Fruit fly (Drosophila melanogaster) whole organism, embryonic: ENCODE results near the gene pod1.

Source experiments
- Asciz ChIP-seq: fragments of 200-800 bp; sonication (Bioruptor generic); optimal IDR thresholded peaks from 2 replicates; lab custom pipeline; 2017; ENCODE audit warnings: missing biosample characterization, mild to moderate bottlenecking, missing genetic modification characterization, missing genetic modification reagents
- CG1024 ChIP-seq: fragments of 200-800 bp; sonication (Bioruptor generic); IDR thresholded peaks from 2 replicates; pipeline ENCODE4 v1.3.6; 2022; ENCODE audit warnings: missing biosample characterization, missing genetic modification characterization
- CG10462 ChIP-seq: fragments of 200-800 bp; sonication (Bioruptor generic); optimal IDR thresholded peaks from 2 replicates; lab custom pipeline; 2016; ENCODE audit warnings: missing biosample characterization, missing genetic modification characterization
- CG11560 ChIP-seq: fragments of 200-800 bp; sonication (Bioruptor generic); IDR thresholded peaks from 3 replicates; pipeline ENCODE4 v1.3.6; 2022; ENCODE audit warnings: missing biosample characterization, missing genetic modification characterization
- CG12391 ChIP-seq: fragments of 200-800 bp; sonication (Bioruptor generic); optimal IDR thresholded peaks from 3 replicates; lab custom pipeline; 2018; ENCODE audit warnings: missing biosample characterization, mild to moderate bottlenecking, missing genetic modification characterization, moderate library complexity
- CG12744 ChIP-seq: fragments of 200-800 bp; sonication (Bioruptor generic); optimal IDR thresholded peaks from 2 replicates; lab custom pipeline; 2016; ENCODE audit warnings: missing biosample characterization, missing genetic modification characterization
- CG13123 ChIP-seq: fragments of 200-800 bp; sonication (Bioruptor generic); optimal IDR thresholded peaks from 2 replicates; lab custom pipeline; 2016; ENCODE audit warnings: missing biosample characterization, missing genetic modification characterization
- CG14710 ChIP-seq: fragments of 200-800 bp; sonication (Bioruptor generic); optimal IDR thresholded peaks from 3 replicates; lab custom pipeline; 2019; ENCODE audit warnings: missing biosample characterization, mild to moderate bottlenecking, missing genetic modification characterization, moderate library complexity
- CG14965 ChIP-seq: fragments of 200-800 bp; sonication (Bioruptor generic); optimal IDR thresholded peaks from 2 replicates; lab custom pipeline; 2016; ENCODE audit warnings: missing biosample characterization, missing genetic modification characterization, borderline replicate concordance
- CG17568 ChIP-seq: fragments of 200-800 bp; sonication (Bioruptor generic); optimal IDR thresholded peaks from 2 replicates; lab custom pipeline; 2018; ENCODE audit warnings: missing biosample characterization, mild to moderate bottlenecking, missing genetic modification characterization, moderate library complexity
- CG17802 ChIP-seq: fragments of 200-800 bp; sonication (Bioruptor generic); optimal IDR thresholded peaks from 2 replicates; lab custom pipeline; 2018; ENCODE audit warnings: missing biosample characterization, mild to moderate bottlenecking, missing genetic modification characterization, moderate library complexity
- CG18599 ChIP-seq: fragments of 200-800 bp; sonication (Bioruptor generic); optimal IDR thresholded peaks from 3 replicates; lab custom pipeline; 2017; ENCODE audit warnings: missing biosample characterization, missing genetic modification characterization, mild to moderate bottlenecking, moderate library complexity, missing genetic modification reagents
- CG30431 ChIP-seq: fragments of 200-800 bp; sonication (Bioruptor generic); optimal IDR thresholded peaks from 2 replicates; lab custom pipeline; 2017; ENCODE audit warnings: missing biosample characterization, missing genetic modification characterization
- CG4360 ChIP-seq: fragments of 200-800 bp; sonication (Bioruptor generic); IDR thresholded peaks from 2 replicates; pipeline ENCODE4 v1.3.6; 2022; ENCODE audit warnings: missing biosample characterization, missing genetic modification characterization
- CG7271 ChIP-seq: fragments of 200-800 bp; sonication (Bioruptor generic); optimal IDR thresholded peaks from 2 replicates; lab custom pipeline; 2018; ENCODE audit warnings: missing biosample characterization, mild to moderate bottlenecking, missing genetic modification characterization, moderate library complexity
- CTCF ChIP-seq: fragments of 200-800 bp; sonication (Bioruptor generic); optimal IDR thresholded peaks from 2 replicates; lab custom pipeline; 2017; ENCODE audit warnings: missing biosample characterization, mild to moderate bottlenecking, missing genetic modification characterization, moderate library complexity
- ERR ChIP-seq: fragments of 200-800 bp; sonication (Bioruptor generic); optimal IDR thresholded peaks from 2 replicates; lab custom pipeline; 2016; ENCODE audit warnings: missing biosample characterization, missing genetic modification characterization
- Fer2 ChIP-seq: fragments of 200-800 bp; sonication (Bioruptor generic); optimal IDR thresholded peaks from 2 replicates; lab custom pipeline; 2018; ENCODE audit warnings: missing biosample characterization, mild to moderate bottlenecking, missing genetic modification characterization, moderate library complexity
- Fer3 ChIP-seq: fragments of 200-800 bp; sonication (Bioruptor generic); optimal IDR thresholded peaks from 2 replicates; lab custom pipeline; 2018; ENCODE audit warnings: missing biosample characterization, mild to moderate bottlenecking, missing genetic modification characterization, moderate library complexity
- MBD-R2 ChIP-seq: fragments of 200-800 bp; sonication (Bioruptor generic); IDR thresholded peaks from 2 replicates; pipeline ENCODE4 v1.3.6; 2022; ENCODE audit warnings: missing biosample characterization, missing genetic modification characterization
- Meics ChIP-seq: fragments of 200-800 bp; sonication (Bioruptor generic); optimal IDR thresholded peaks from 2 replicates; lab custom pipeline; 2017; ENCODE audit warnings: missing biosample characterization, mild to moderate bottlenecking, missing genetic modification characterization
- Mrtf ChIP-seq: fragments of 200-800 bp; sonication (Bioruptor generic); IDR thresholded peaks from 3 replicates; pipeline ENCODE4 v1.3.6; 2022; ENCODE audit warnings: missing biosample characterization, missing genetic modification characterization
- Side ChIP-seq: fragments of 200-800 bp; sonication (Bioruptor generic); optimal IDR thresholded peaks from 2 replicates; lab custom pipeline; 2016; ENCODE audit warnings: missing biosample characterization, missing genetic modification characterization
- al ChIP-seq: fragments of 200-800 bp; sonication (Bioruptor generic); IDR thresholded peaks from 2 replicates; pipeline ENCODE4 v1.3.6; 2022; ENCODE audit warnings: missing biosample characterization, missing genetic modification characterization
- bcd ChIP-seq: fragments of 200-800 bp; sonication (Bioruptor generic); optimal IDR thresholded peaks from 2 replicates; lab custom pipeline; 2017; ENCODE audit warnings: missing biosample characterization, mild to moderate bottlenecking, missing genetic modification characterization
- cg ChIP-seq: fragments of 200-800 bp; sonication (Bioruptor generic); optimal IDR thresholded peaks from 3 replicates; lab custom pipeline; 2019; ENCODE audit warnings: missing biosample characterization, mild to moderate bottlenecking, missing genetic modification characterization, moderate library complexity
- chinmo ChIP-seq: fragments of 200-800 bp; sonication (Bioruptor generic); IDR thresholded peaks from 4 replicates; pipeline ENCODE4 v1.3.6; 2022; ENCODE audit warnings: missing biosample characterization, missing genetic modification characterization; ENCODE audit not compliant: partially characterized antibody
- ci ChIP-seq: fragments of 200-800 bp; sonication (Bioruptor generic); IDR thresholded peaks from 3 replicates; pipeline ENCODE4 v1.3.6; 2022; ENCODE audit warnings: missing biosample characterization, missing genetic modification characterization
- cwo ChIP-seq: fragments of 200-800 bp; sonication (Bioruptor generic); optimal IDR thresholded peaks from 3 replicates; lab custom pipeline; 2017; ENCODE audit warnings: missing biosample characterization, missing genetic modification characterization, mild to moderate bottlenecking, moderate library complexity, missing genetic modification reagents
- fd96Cb ChIP-seq: fragments of 200-800 bp; sonication (Bioruptor generic); optimal IDR thresholded peaks from 2 replicates; lab custom pipeline; 2018; ENCODE audit warnings: missing biosample characterization, mild to moderate bottlenecking, missing genetic modification characterization, moderate library complexity
- gem ChIP-seq: fragments of 200-800 bp; sonication (Bioruptor generic); optimal IDR thresholded peaks from 2 replicates; lab custom pipeline; 2019; ENCODE audit warnings: missing biosample characterization, mild to moderate bottlenecking, missing genetic modification characterization, moderate library complexity
- gfzf ChIP-seq: fragments of 200-800 bp; sonication (Bioruptor generic); optimal IDR thresholded peaks from 2 replicates; lab custom pipeline; 2016; ENCODE audit warnings: missing biosample characterization, mild to moderate bottlenecking, missing genetic modification characterization, moderate library complexity
- ham ChIP-seq: fragments of 200-800 bp; sonication (Bioruptor generic); IDR thresholded peaks from 2 replicates; pipeline ENCODE4 v1.3.6; 2022; ENCODE audit warnings: missing biosample characterization, missing genetic modification characterization
- hbn ChIP-seq: fragments of 200-800 bp; sonication (Bioruptor generic); IDR thresholded peaks from 2 replicates; pipeline ENCODE4 v1.3.6; 2022; ENCODE audit warnings: missing biosample characterization, missing genetic modification characterization; ENCODE audit not compliant: partially characterized antibody
- ken ChIP-seq: fragments of 200-800 bp; sonication (Bioruptor generic); IDR thresholded peaks from 3 replicates; pipeline ENCODE4 v1.3.6; 2022; ENCODE audit warnings: missing biosample characterization, missing genetic modification characterization
- kni ChIP-seq: fragments of 200-800 bp; sonication (Bioruptor generic); optimal IDR thresholded peaks from 3 replicates; lab custom pipeline; 2017; ENCODE audit warnings: mild to moderate bottlenecking, missing biosample characterization, missing genetic modification reagents, missing genetic modification characterization
- knrl ChIP-seq: fragments of 200-800 bp; sonication (Bioruptor generic); IDR thresholded peaks from 3 replicates; pipeline ENCODE4 v1.3.6; 2022; ENCODE audit warnings: missing biosample characterization, missing genetic modification characterization; ENCODE audit not compliant: partially characterized antibody
- lmd ChIP-seq: fragments of 200-800 bp; sonication (Bioruptor generic); IDR thresholded peaks from 2 replicates; pipeline ENCODE4 v1.3.6; 2022; ENCODE audit warnings: missing biosample characterization, missing genetic modification characterization
- luna ChIP-seq: fragments of 200-800 bp; sonication (Bioruptor generic); optimal IDR thresholded peaks from 2 replicates; lab custom pipeline; 2016; ENCODE audit warnings: missing biosample characterization, missing genetic modification characterization
- nom ChIP-seq: fragments of 200-800 bp; sonication (Bioruptor generic); optimal IDR thresholded peaks from 2 replicates; lab custom pipeline; 2017; ENCODE audit warnings: missing biosample characterization, missing genetic modification characterization, mild to moderate bottlenecking, moderate library complexity, missing genetic modification reagents
- pan ChIP-seq, 4 experiments: fragments of >200 bp in 3 of 4; fragments of 200-800 bp in 1 of 4; sonication (Bioruptor generic) in 1 of 4; optimal IDR thresholded peaks in 3 of 4; IDR thresholded peaks in 1 of 4; 2 replicates each; pipeline versions ENCODE4 v1.3.6 to Lab custom; 2017 to 2022; ENCODE audit warnings: missing biosample characterization in 2 of 4, missing genetic modification characterization in 2 of 4, mixed read lengths in 1 of 4
- prd ChIP-seq, 3 experiments: fragments of >200 bp in 2 of 3; fragments of 200-800 bp in 1 of 3; sonication (Bioruptor generic) in 1 of 3; optimal IDR thresholded peaks in 2 of 3; IDR thresholded peaks in 1 of 3; 2 replicates in 2 of 3; 3 replicates in 1 of 3; pipeline versions ENCODE4 v1.3.6 to Lab custom; 2017 to 2022; ENCODE audit warnings: missing biosample characterization in 1 of 3, missing genetic modification characterization in 1 of 3
- sisA ChIP-seq: fragments of 200-800 bp; sonication (Bioruptor generic); IDR thresholded peaks from 2 replicates; pipeline ENCODE4 v1.3.6; 2022; ENCODE audit warnings: missing biosample characterization, missing genetic modification characterization
- stwl ChIP-seq: fragments of 200-800 bp; sonication (Bioruptor generic); optimal IDR thresholded peaks from 3 replicates; lab custom pipeline; 2018; ENCODE audit warnings: missing biosample characterization, mild to moderate bottlenecking, missing genetic modification characterization, moderate library complexity
- tup ChIP-seq: fragments of 200-800 bp; sonication (Bioruptor generic); optimal IDR thresholded peaks from 2 replicates; lab custom pipeline; 2016; ENCODE audit warnings: missing biosample characterization, mild to moderate bottlenecking, missing genetic modification characterization, moderate library complexity
- unc-4 ChIP-seq: fragments of 200-800 bp; sonication (Bioruptor generic); IDR thresholded peaks from 2 replicates; pipeline ENCODE4 v1.3.6; 2022; ENCODE audit warnings: missing biosample characterization, missing genetic modification characterization; ENCODE audit not compliant: partially characterized antibody
- usp ChIP-seq: fragments of >200 bp; optimal IDR thresholded peaks from 2 replicates; lab custom pipeline; 2017; ENCODE audit warnings: missing biosample characterization, missing genetic modification characterization

Gene pod1

dm6 chrX:6804485-6805295, 1.2 kb downstream of the pod1 start (continued):
- peak; percentile 52 for TF ChIP-seq CG10462 (GFP tag; lab: Kevin White, UChicago)
- TF ChIP-seq kni (GFP tag; lab: Kevin White, UChicago): no peak
- peak; percentile 46 for TF ChIP-seq tup (GFP tag; lab: Kevin White, UChicago)
- peak; percentile 34 for TF ChIP-seq CG17802 (tag; lab: Kevin White, UChicago)
- TF ChIP-seq CG14965 (GFP tag; lab: Kevin White, UChicago): no peak
- TF ChIP-seq gfzf (GFP tag; lab: Kevin White, UChicago): no peak
- no peak for TF ChIP-seq chinmo (GFP tag; lab: Robert Waterston, UW)
- TF ChIP-seq ci (GFP tag; lab: Robert Waterston, UW): peak; percentile 97
- TF ChIP-seq CG7271 (tag; lab: Kevin White, UChicago): peak; percentile 3
- no peak for TF ChIP-seq usp (GFP tag; lab: Kevin White, UChicago)
- no peak for TF ChIP-seq ERR (GFP tag; lab: Kevin White, UChicago)
- peak; percentile 78 for TF ChIP-seq Meics
- TF ChIP-seq cg (GFP tag; lab: Kevin White, UChicago): peak; percentile 34
- no peak for TF ChIP-seq CTCF (GFP tag; lab: Kevin White, UChicago)
- peak; percentile 46 for TF ChIP-seq Fer2 (tag; lab: Kevin White, UChicago)
- TF ChIP-seq Asciz: peak; percentile 55
- peak; percentile 67; the same call in 1 of the 2 replicates for TF ChIP-seq MBD-R2 (GFP tag; lab: Robert Waterston, UW)
- peak; percentile 59 for TF ChIP-seq CG30431 (GFP tag; lab: Kevin White, UChicago)
- peak; percentile 78 for TF ChIP-seq Fer3
- TF ChIP-seq sisA (GFP tag; lab: Robert Waterston, UW): peak; percentile 89
- TF ChIP-seq stwl (tag; lab: Kevin White, UChicago): no peak
- TF ChIP-seq Mrtf (GFP tag; lab: Robert Waterston, UW): peak; percentile 81
- TF ChIP-seq ham (GFP tag; lab: Robert Waterston, UW): no peak
- TF ChIP-seq CG18599 (GFP tag; lab: Kevin White, UChicago): peak; percentile 91
- TF ChIP-seq CG14710 (tag; lab: Kevin White, UChicago): peak; percentile 44
- no peak for TF ChIP-seq knrl (GFP tag; lab: Robert Waterston, UW)
- TF ChIP-seq Side: no peak
- TF ChIP-seq hbn (GFP tag; lab: Robert Waterston, UW): no peak
- peak; percentile 55 for TF ChIP-seq CG4360 (GFP tag; lab: Robert Waterston, UW)
- peak; percentile 69 for TF ChIP-seq CG12744 (GFP tag; lab: Kevin White, UChicago)
- TF ChIP-seq CG12391 (tag; lab: Kevin White, UChicago): peak; percentile 84
- peak; percentile 36 for TF ChIP-seq nom
- peak; percentile 81 for TF ChIP-seq lmd (GFP tag; lab: Robert Waterston, UW)
- peak; percentile 72 for TF ChIP-seq CG11560 (tag; lab: Robert Waterston, UW)
- peak; percentile 86 for TF ChIP-seq gem
- peak; percentile 38 for TF ChIP-seq CG13123 (GFP tag; lab: Kevin White, UChicago)
- no peak for TF ChIP-seq CG17568 (GFP tag; lab: Kevin White, UChicago)
- TF ChIP-seq fd96Cb: peak; percentile 74
- peak; percentile 83 for TF ChIP-seq CG1024 (GFP tag; lab: Robert Waterston, UW)
- TF ChIP-seq prd (optimal IDR thresholded peaks at IDR 0.05; lab: Kevin White, UChicago): no peak
- TF ChIP-seq prd (GFP tag; IDR thresholded peaks at IDR 0.05; lab: Robert Waterston, UW): peak; percentile 93
- TF ChIP-seq al (GFP tag; lab: Robert Waterston, UW): peak; percentile 76; the same call in 1 of the 2 replicates
- peak; percentile 69 for TF ChIP-seq cwo (GFP tag; lab: Kevin White, UChicago)
- TF ChIP-seq luna (GFP tag; lab: Kevin White, UChicago): no peak
- no peak for TF ChIP-seq unc-4 (GFP tag; lab: Robert Waterston, UW)
- TF ChIP-seq pan (optimal IDR thresholded peaks at IDR 0.05; lab: Kevin White, UChicago): no peak
- peak in 1 of 2 experiments; percentile 94 for TF ChIP-seq pan (GFP tag; optimal IDR thresholded peaks at IDR 0.05 in 1 of 2, IDR thresholded peaks at IDR 0.05 in 1 of 2)
- TF ChIP-seq bcd (GFP tag; lab: Kevin White, UChicago): no peak
- peak; percentile 93 for TF ChIP-seq ken (GFP tag; lab: Robert Waterston, UW)
